Worm (Caenorhabditis elegans) whole organism, L4/young adult: ENCODE results near the gene nduv-2.

Experiments used
- W03F9.2 ChIP-seq: fragments of 150-350 bp; optimal IDR thresholded peaks from 2 replicates; lab custom pipeline; 2014; ENCODE audit warnings: missing biosample characterization, missing genetic modification characterization
- dao-5 ChIP-seq: sonication (generic microtip); optimal IDR thresholded peaks from 2 replicates; lab custom pipeline; 2016; ENCODE audit warnings: missing genotype, missing genetic modification characterization, moderate library complexity, missing compliant biosample characterization
- him-1 ChIP-seq: sonication (generic microtip); optimal IDR thresholded peaks from 2 replicates; lab custom pipeline; 2016; ENCODE audit warnings: missing genotype, missing genetic modification reagents, missing genetic modification characterization, missing compliant biosample characterization

DNA sequence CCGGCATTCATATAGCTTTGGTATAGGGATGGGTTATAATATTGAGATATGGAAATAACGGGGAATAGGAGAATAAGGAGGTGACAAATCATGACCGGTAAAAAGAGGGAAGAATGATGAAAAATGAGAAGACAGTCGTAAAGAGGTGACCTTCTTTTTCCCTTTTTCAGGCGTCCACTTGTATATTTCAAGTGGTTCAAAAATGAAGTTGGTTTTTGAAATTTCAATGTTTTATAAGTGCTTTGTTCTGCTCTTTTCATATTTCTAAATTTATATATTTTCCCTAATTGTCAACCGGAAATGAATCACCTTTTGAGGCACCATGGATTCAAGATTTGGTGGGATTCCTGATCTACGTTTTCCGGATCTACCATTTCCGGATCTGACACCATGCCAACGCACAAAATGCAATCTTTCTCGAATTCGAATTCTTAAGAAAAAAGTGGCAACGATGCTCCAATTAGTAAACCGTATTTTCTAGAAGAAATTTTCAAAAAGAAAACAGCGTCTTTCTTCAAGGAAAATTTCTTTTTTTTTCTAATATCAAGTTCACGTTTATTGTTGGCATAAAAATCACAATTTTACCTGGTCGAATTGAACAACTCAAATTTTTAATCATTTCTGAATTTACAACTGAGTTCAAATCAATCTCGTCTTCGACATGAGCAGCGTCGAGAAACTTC lies 35.7 kb downstream of the nduv-2 start, which contains the start of the genes F53F4.2 and F53F4.18:
- TF ChIP-seq W03F9.2: no peak
- no peak for TF ChIP-seq dao-5
- TF ChIP-seq him-1 (tag; lab: Kevin White, UChicago): no peak
